Fruit fly (Drosophila melanogaster) whole organism, wandering third instar larva: ENCODE results near the gene mdu.
A peak's percentile ranks its signal among the peaks of the same experiment; 100 is the strongest.

ENCODE experiments used
- GATAd ChIP-seq: sonication (Bioruptor generic); optimal IDR thresholded peaks from 2 replicates; lab custom pipeline; 2016; ENCODE audit warnings: missing biosample characterization, missing genetic modification characterization
- OdsH ChIP-seq: fragments of 200-800 bp; sonication (Bioruptor generic); optimal IDR thresholded peaks from 2 replicates; lab custom pipeline; 2016; ENCODE audit warnings: missing biosample characterization, mild to moderate bottlenecking, missing genetic modification characterization
- foxo ChIP-seq, 2 experiments: fragments of 200-800 bp; sonication (Bioruptor generic); optimal IDR thresholded peaks; 2 replicates in 1 of 2; 3 replicates in 1 of 2; lab custom pipeline; 2016 to 2017; ENCODE audit warnings: missing biosample characterization in 2 of 2, missing genetic modification characterization in 2 of 2
- fru ChIP-seq: fragments of 200-800 bp; sonication (Bioruptor generic); optimal IDR thresholded peaks from 3 replicates; lab custom pipeline; 2016; ENCODE audit warnings: missing biosample characterization, mild to moderate bottlenecking, missing genetic modification characterization
- jim ChIP-seq: fragments of 175-275, 200-325 bp; sonication (Bioruptor generic); optimal IDR thresholded peaks from 2 replicates; lab custom pipeline; 2016; ENCODE audit warnings: missing biosample characterization, mild to moderate bottlenecking, missing genetic modification characterization
- pan ChIP-seq: fragments of >200 bp; optimal IDR thresholded peaks from 2 replicates; lab custom pipeline; 2017
- psq ChIP-seq: fragments of 200-800 bp; sonication (Bioruptor generic); optimal IDR thresholded peaks from 3 replicates; lab custom pipeline; 2017; ENCODE audit warnings: missing biosample characterization, mild to moderate bottlenecking, missing genetic modification characterization, moderate library complexity

dm6 chrX:12510750-12511649 is 14.0 kb downstream of the mdu start:
- TF ChIP-seq fru (peak; percentile 95), jim (GFP tag; lab: Kevin White, UChicago) (no peak), GATAd (GFP tag; lab: Kevin White, UChicago) (peak; percentile 62), OdsH (GFP tag; lab: Kevin White, UChicago) (peak; percentile 92), psq (peak; percentile 92), foxo (GFP tag; optimal IDR thresholded peaks at IDR 0.05; lab: Kevin White, UChicago) (peak; percentile 19 to 94), pan (peak; percentile 31)
